Fruit fly (Drosophila melanogaster) S2 (cell line): Measurements from ENCODE around the gene CG43446.

Experiments used
- CG8478 ChIP-seq: fragments of >200 bp; optimal IDR thresholded peaks from 2 replicates; lab custom pipeline; 2018
- CTCF ChIP-seq, 2 experiments: fragments of >200 bp; optimal IDR thresholded peaks; 2 replicates each; lab custom pipeline; 2018

Gene CG43446

DNA sequence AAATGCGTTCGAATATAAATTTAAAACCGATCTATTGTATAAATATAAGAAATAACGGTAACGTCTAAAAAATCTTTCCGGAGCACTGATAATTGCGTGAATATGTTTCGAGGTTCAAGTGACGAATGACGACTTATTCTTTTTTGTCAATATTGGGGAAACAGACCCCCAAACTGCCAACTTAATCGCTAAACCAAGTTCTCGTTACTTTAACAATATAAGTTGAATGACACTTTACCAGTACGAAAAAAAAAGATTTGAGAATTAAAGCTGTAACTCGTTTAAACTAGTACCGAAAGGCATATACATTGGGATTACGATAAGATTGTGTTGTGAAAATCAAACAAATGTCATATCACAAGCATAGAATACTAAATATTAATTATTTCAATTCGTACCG, at the start of gene CG43446:
Gene CG43446 (minus strand): TSS at position 101 of the 400 bp plus-strand sequence.
- TF ChIP-seq CTCF (optimal IDR thresholded peaks at IDR 0.05; lab: Kevin White, UChicago) (no peak), CG8478 (no peak)

dm6 chr3R:21025508-21025907, 37.8 kb upstream of the CG43446 start:
- TF ChIP-seq CTCF (optimal IDR thresholded peaks at IDR 0.05; lab: Kevin White, UChicago) (no peak), CG8478 (no peak)

dm6 chr3R:21023902-21024541, 36.3 kb upstream of the CG43446 start, which contains the start of gene peg:
Gene peg, minus strand, starts transcription at chr3R:21024163.
- TF ChIP-seq CTCF (optimal IDR thresholded peaks at IDR 0.05; lab: Kevin White, UChicago) (no peak), CG8478 (no peak)

DNA sequence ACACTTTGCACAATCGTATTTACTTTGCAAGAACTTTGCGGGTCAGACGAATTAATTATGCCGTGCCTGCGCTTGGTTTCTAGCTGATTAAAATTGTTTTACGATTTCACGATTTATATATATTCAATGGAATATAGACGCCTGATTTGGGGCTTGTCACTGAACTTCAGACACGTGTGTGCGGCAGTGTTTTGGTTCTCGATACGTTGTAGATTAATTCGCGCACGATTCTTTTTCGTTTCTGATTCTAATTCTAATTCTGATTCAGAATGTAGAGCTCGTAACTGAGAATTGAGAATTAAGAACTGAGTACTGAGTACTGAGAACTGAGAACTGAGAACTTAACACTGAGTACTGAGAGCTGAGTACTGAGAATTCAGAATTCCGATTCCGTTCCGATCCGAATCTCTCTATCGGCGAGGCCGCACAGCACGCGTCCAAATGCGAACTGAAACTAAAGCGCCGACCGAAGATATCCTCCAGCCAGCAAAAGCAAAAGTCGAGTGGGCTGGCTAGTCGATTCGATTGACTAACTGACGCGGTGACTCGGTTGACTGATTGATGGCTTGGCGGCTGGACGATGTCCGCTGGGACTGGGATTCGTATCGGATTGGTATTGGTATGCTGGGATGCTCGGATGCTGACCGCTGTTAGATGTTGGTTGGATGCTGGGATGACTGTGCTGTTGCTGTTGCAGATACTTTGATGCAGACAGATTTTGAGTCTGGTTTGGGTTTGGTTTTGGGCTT, 35.2 kb upstream of the CG43446 start:
- no peak for TF ChIP-seq CG8478
- no peak for TF ChIP-seq CTCF (optimal IDR thresholded peaks at IDR 0.05; lab: Kevin White, UChicago)

DNA sequence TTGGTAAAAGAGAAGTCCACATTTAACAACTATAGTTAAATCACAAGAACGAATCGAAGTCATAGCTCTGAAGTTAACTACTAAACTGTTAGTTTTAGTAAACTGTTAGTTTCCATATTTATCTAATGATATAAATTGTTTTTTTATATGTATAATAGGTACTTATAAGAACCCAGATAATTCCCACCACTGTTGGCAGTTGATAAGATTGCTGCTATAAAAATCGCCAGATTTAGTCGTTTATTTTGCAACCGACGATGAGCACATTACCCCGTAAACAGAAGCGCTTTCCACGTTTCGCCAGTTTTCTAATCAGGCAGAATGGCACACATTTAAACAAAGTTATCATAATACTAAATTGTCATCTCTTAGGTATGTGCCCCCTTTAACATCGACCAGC, 31.3 kb upstream of the CG43446 start:
- TF ChIP-seq CG8478 (no peak), CTCF (optimal IDR thresholded peaks at IDR 0.05; lab: Kevin White, UChicago) (no peak)

DNA sequence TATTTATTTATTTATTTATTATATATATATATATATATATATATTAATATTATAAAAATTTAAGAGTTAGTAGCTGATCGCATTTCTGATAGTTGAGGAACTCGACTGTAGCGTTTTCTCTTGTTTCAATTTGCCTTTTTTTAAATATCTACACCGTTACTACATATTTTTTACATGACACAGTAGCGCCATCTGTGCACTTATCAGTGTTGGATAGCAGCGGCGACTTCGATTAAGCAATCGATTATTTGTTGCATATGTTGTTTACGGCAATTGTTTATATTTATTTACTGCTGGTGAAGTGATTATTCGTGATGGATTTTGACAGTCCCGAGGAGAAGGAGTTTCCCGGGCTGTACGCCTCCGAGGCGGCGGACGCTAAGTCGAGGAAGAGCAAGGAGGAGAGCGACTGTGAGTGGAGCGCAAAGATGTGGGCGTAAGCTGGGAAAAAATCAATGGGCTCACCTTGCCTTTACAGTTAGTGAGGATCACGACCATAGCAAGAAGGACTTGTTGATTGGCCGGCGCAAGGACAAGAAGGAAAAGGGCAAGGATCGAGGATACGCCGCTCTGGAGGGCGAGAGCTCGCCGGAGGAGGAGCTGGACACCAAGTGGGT, 29.8 kb upstream of the CG43446 start, which contains the start of gene Rlip:
Gene Rlip (plus strand): TSS at position 221 of the 617 bp plus-strand sequence.
- TF ChIP-seq CTCF (optimal IDR thresholded peaks at IDR 0.05; lab: Kevin White, UChicago) (peak; percentile 92 to 94), CG8478 (no peak)

dm6 chr3R:21015636-21016035, 27.9 kb upstream of the CG43446 start, which contains the start of gene CG5697:
Gene CG5697, plus strand, starts transcription at chr3R:21015949.
- TF ChIP-seq CTCF (optimal IDR thresholded peaks at IDR 0.05; lab: Kevin White, UChicago), result no peak
- TF ChIP-seq CG8478, result no peak

dm6 chr3R:21013780-21014179, 26.0 kb upstream of the CG43446 start:
- TF ChIP-seq CG8478 (no peak), CTCF (optimal IDR thresholded peaks at IDR 0.05; lab: Kevin White, UChicago) (no peak)

dm6 chr3R:21006967-21007366, 19.2 kb upstream of the CG43446 start, which contains the start of gene Alp5:
Gene Alp5, minus strand, starts transcription at chr3R:21006990.
- TF ChIP-seq CTCF (optimal IDR thresholded peaks at IDR 0.05; lab: Kevin White, UChicago) (no peak), CG8478 (no peak)

- TF ChIP-seq CTCF (optimal IDR thresholded peaks at IDR 0.05; lab: Kevin White, UChicago) (no peak), CG8478 (no peak)
Measured at dm6 chr3R:21001123-21001522, 13.4 kb upstream of the CG43446 start.

DNA sequence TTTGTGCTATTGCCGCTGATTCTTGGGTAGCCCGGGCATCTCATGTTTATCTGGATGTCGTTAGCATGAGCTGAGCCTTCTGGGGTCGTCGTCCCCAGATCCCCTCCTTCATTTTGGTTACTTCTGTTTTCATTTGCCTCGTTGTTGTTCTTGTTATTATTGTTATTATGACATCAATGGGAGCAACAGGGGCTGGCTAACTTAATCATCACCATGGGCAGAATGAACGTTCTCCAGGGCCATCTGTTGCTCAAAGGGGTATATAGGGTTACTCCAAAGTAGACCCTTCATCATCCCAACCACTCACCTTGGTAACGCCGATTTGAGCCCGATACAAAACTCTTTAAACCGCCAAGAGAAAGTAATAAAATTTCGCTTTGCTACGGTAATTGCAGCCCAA, 10.6 kb upstream of the CG43446 start:
- TF ChIP-seq CG8478 (no peak), CTCF (optimal IDR thresholded peaks at IDR 0.05; lab: Kevin White, UChicago) (no peak)

dm6 chr3R:20990409-20990808, 2.7 kb upstream of the CG43446 start:
- no peak for TF ChIP-seq CG8478

DNA sequence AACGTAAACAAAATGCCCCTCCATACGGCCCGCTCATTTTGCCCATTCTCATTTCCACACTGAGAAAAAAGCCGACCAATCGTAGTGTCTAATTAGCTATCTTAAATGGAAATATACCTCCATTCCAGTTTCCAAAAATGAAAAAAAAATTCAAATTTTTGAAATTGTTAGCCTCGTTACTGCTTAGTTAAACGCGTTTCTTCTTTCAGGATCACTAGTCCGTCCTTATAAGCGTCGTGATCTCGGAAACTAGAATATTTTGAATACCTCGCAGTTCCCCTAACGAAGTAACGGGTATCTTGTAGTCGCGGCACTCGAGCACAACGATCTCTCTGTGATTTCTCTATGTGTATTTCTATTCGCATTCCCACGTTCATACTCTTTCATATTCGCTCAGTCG, 1.9 kb upstream of the CG43446 start:
- TF ChIP-seq CTCF (optimal IDR thresholded peaks at IDR 0.05; lab: Kevin White, UChicago), result no peak
- TF ChIP-seq CG8478, result no peak

DNA sequence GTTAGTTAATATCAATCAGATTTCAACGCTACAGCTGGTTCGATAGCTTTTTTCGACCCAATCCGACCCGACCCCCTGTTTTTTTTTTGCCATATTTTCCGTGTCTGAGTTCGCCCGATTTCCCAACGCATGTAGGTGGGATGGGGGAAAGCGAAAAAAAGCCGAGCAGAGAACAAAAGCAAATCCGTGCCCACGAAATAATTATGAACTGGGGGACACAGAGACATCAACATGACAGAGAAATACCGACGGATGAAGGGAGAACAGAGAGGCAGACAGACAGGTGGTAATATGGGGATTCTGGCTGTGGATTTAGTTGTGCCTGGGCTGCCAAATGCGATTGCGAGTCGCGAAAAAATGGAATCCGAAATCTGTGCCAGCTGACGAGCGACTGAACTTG, 1.3 kb upstream of the CG43446 start:
- TF ChIP-seq CG8478 (no peak), CTCF (optimal IDR thresholded peaks at IDR 0.05; lab: Kevin White, UChicago) (no peak)

DNA sequence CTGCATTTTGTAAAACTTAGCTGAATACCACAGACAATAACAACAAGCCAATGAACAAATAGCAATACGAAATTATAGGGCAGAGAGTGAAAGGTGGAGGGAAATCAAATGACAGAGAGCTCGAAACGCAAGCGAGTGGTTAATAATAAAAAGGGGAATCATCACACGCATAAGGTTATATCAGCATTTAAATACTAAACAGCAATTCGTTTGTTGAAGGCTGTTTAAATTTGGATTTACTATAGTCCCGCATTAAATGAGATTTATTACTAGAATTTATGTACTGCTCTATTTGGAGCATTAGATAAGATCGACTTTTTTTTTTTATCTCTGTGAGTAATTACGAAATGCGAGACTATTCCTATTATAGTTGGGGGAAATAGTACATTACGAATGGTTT, 824 bp upstream of the CG43446 start:
- TF ChIP-seq CG8478, result no peak

DNA sequence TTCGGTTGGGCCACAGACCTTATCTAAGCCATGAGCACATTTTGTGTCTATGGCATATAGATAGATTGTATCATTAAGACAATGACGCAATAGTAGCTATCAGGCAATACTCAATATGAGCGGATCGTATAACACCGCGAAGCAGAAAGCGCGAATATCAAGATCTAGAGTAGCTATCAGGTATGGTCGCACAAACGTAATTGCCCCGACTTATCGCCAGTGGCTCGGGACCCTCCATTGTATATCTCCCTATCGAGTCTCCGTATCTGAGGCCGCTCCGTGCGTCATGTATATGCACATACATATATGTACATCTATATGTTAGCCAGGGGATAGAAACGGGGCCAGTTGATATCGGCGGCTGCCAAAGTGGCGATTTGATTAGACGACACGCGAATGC, 2.1 kb downstream of the CG43446 start:
- TF ChIP-seq CG8478 (no peak), CTCF (optimal IDR thresholded peaks at IDR 0.05; lab: Kevin White, UChicago) (no peak)
